Fruit fly (Drosophila melanogaster) whole organism, embryonic: ENCODE data around the gene Smox.

Experiments
- Atf6 ChIP-seq: fragments of 200-800 bp; sonication (Bioruptor generic); IDR thresholded peaks from 2 replicates; pipeline ENCODE4 v1.3.6; 2022; ENCODE audit warnings: missing biosample characterization, missing genetic modification characterization
- C15 ChIP-seq: fragments of 200-800 bp; sonication (Bioruptor generic); IDR thresholded peaks from 3 replicates; pipeline ENCODE4 v1.3.6; 2022; ENCODE audit warnings: missing biosample characterization, missing genetic modification characterization
- CG10209 ChIP-seq: fragments of 200-800 bp; sonication (Bioruptor generic); optimal IDR thresholded peaks from 3 replicates; lab custom pipeline; 2017; ENCODE audit warnings: missing biosample characterization, mild to moderate bottlenecking, missing genetic modification characterization, missing genetic modification reagents
- CG10321 ChIP-seq: fragments of 200-800 bp; sonication (Bioruptor generic); IDR thresholded peaks from 2 replicates; pipeline ENCODE4 v1.3.6; 2022; ENCODE audit warnings: missing biosample characterization, missing genetic modification characterization
- CG10543 ChIP-seq: fragments of 200-800 bp; sonication (Bioruptor generic); optimal IDR thresholded peaks from 3 replicates; lab custom pipeline; 2017; ENCODE audit warnings: missing biosample characterization, mild to moderate bottlenecking, missing genetic modification characterization, moderate library complexity
- CG12391 ChIP-seq: fragments of 200-800 bp; sonication (Bioruptor generic); optimal IDR thresholded peaks from 3 replicates; lab custom pipeline; 2018; ENCODE audit warnings: missing biosample characterization, mild to moderate bottlenecking, missing genetic modification characterization, moderate library complexity
- CG12942 ChIP-seq: fragments of 200-800 bp; sonication (Bioruptor generic); optimal IDR thresholded peaks from 3 replicates; lab custom pipeline; 2016; ENCODE audit warnings: missing biosample characterization, missing genetic modification characterization
- CG14014 ChIP-seq: fragments of 200-800 bp; sonication (Bioruptor generic); IDR thresholded peaks from 2 replicates; pipeline ENCODE4 v1.3.6; 2022; ENCODE audit warnings: missing biosample characterization, missing genetic modification characterization
- CG14441 ChIP-seq: fragments of 200-800 bp; sonication (Bioruptor generic); IDR thresholded peaks from 2 replicates; pipeline ENCODE4 v1.3.6; 2022; ENCODE audit warnings: missing biosample characterization, missing genetic modification characterization
- CG14860 ChIP-seq: fragments of 200-800 bp; sonication (Bioruptor generic); IDR thresholded peaks from 3 replicates; pipeline ENCODE4 v1.3.6; 2022; ENCODE audit warnings: missing biosample characterization, missing genetic modification characterization; ENCODE audit not compliant: partially characterized antibody
- CG15269 ChIP-seq: fragments of 200-800 bp; sonication (Bioruptor generic); optimal IDR thresholded peaks from 2 replicates; lab custom pipeline; 2018; ENCODE audit warnings: missing biosample characterization, mild to moderate bottlenecking, missing genetic modification characterization, moderate library complexity
- CG16779 ChIP-seq: fragments of 200-800 bp; sonication (Bioruptor generic); IDR thresholded peaks from 2 replicates; pipeline ENCODE4 v1.3.6; 2022; ENCODE audit warnings: missing biosample characterization, missing genetic modification characterization
- CG2129 ChIP-seq: fragments of 200-800 bp; sonication (Bioruptor generic); IDR thresholded peaks from 2 replicates; pipeline ENCODE4 v1.3.6; 2022; ENCODE audit warnings: missing biosample characterization, missing genetic modification characterization; ENCODE audit not compliant: partially characterized antibody
- CG2202 ChIP-seq: fragments of 200-800 bp; sonication (Bioruptor generic); optimal IDR thresholded peaks from 2 replicates; lab custom pipeline; 2018; ENCODE audit warnings: missing biosample characterization, mild to moderate bottlenecking, missing genetic modification characterization
- CG30403 ChIP-seq: fragments of 200-800 bp; sonication (Bioruptor generic); optimal IDR thresholded peaks from 3 replicates; lab custom pipeline; 2016; ENCODE audit warnings: missing biosample characterization, missing genetic modification characterization
- CG32767 ChIP-seq: fragments of 200-800 bp; sonication (Bioruptor generic); IDR thresholded peaks from 2 replicates; pipeline ENCODE4 v1.3.6; 2022; ENCODE audit warnings: missing biosample characterization, missing genetic modification characterization
- CG6683 ChIP-seq: fragments of 200-800 bp; sonication (Bioruptor generic); optimal IDR thresholded peaks from 2 replicates; lab custom pipeline; 2017; ENCODE audit warnings: missing biosample characterization, mild to moderate bottlenecking, missing genetic modification characterization, missing genetic modification reagents
- CG8290 ChIP-seq, 3 experiments: fragments of 200-800 bp; sonication (Bioruptor generic); optimal IDR thresholded peaks; 2 replicates each; lab custom pipeline; 2016 to 2019; ENCODE audit warnings: missing biosample characterization in 3 of 3, missing genetic modification characterization in 3 of 3, mild to moderate bottlenecking in 2 of 3, moderate library complexity in 1 of 3
- CTCF ChIP-seq: fragments of 200-800 bp; sonication (Bioruptor generic); optimal IDR thresholded peaks from 2 replicates; lab custom pipeline; 2017; ENCODE audit warnings: missing biosample characterization, mild to moderate bottlenecking, missing genetic modification characterization, moderate library complexity
- Camta ChIP-seq: fragments of 200-800 bp; sonication (Bioruptor generic); optimal IDR thresholded peaks from 2 replicates; lab custom pipeline; 2016; ENCODE audit warnings: missing biosample characterization, missing genetic modification characterization
- D19A ChIP-seq: fragments of 200-800 bp; optimal IDR thresholded peaks from 3 replicates; lab custom pipeline; 2019; ENCODE audit warnings: missing biosample characterization, mild to moderate bottlenecking, missing genetic modification characterization, moderate library complexity
- Dbx ChIP-seq: fragments of 200-800 bp; sonication (Bioruptor generic); IDR thresholded peaks from 3 replicates; pipeline ENCODE4 v1.3.6; 2022; ENCODE audit warnings: missing biosample characterization, missing genetic modification characterization
- Dp ChIP-seq: fragments of 200-800 bp; sonication (Bioruptor generic); optimal IDR thresholded peaks from 2 replicates; lab custom pipeline; 2018; ENCODE audit warnings: missing biosample characterization, mild to moderate bottlenecking, missing genetic modification characterization, moderate library complexity
- HLH4C ChIP-seq: fragments of 200-800 bp; sonication (Bioruptor generic); IDR thresholded peaks from 3 replicates; pipeline ENCODE4 v1.3.6; 2022; ENCODE audit warnings: missing biosample characterization, missing genetic modification characterization; ENCODE audit not compliant: partially characterized antibody
- Hmx ChIP-seq: fragments of 200-800 bp; sonication (Bioruptor generic); optimal IDR thresholded peaks from 2 replicates; lab custom pipeline; 2016; ENCODE audit warnings: missing biosample characterization, missing genetic modification characterization
- Meics ChIP-seq: fragments of 200-800 bp; sonication (Bioruptor generic); optimal IDR thresholded peaks from 2 replicates; lab custom pipeline; 2017; ENCODE audit warnings: missing biosample characterization, mild to moderate bottlenecking, missing genetic modification characterization
- NFAT ChIP-seq: fragments of 200-800 bp; sonication (Bioruptor generic); IDR thresholded peaks from 2 replicates; pipeline ENCODE4 v1.3.6; 2022; ENCODE audit warnings: missing biosample characterization, missing genetic modification characterization
- Nf-YA ChIP-seq: fragments of 200-800 bp; sonication (Bioruptor generic); IDR thresholded peaks from 2 replicates; pipeline ENCODE4 v1.3.6; 2022; ENCODE audit warnings: missing biosample characterization, missing genetic modification characterization
- NfI ChIP-seq: fragments of 200-800 bp; sonication (Bioruptor generic); optimal IDR thresholded peaks from 3 replicates; lab custom pipeline; 2018; ENCODE audit warnings: missing biosample characterization, mild to moderate bottlenecking, missing genetic modification characterization, moderate library complexity
- Trl ChIP-seq, 3 experiments: fragments of >200 bp in 2 of 3; fragments of 200-800 bp in 1 of 3; sonication (Bioruptor generic) in 1 of 3; optimal IDR thresholded peaks; 2 replicates in 1 of 3; 3 replicates in 2 of 3; lab custom pipeline; 2016 to 2017; ENCODE audit warnings: missing biosample characterization in 1 of 3, missing genetic modification characterization in 1 of 3
- Xbp1 ChIP-seq: fragments of 200-800 bp; sonication (Bioruptor generic); optimal IDR thresholded peaks from 3 replicates; lab custom pipeline; 2016; ENCODE audit warnings: missing biosample characterization, mild to moderate bottlenecking, missing genetic modification characterization
- Xrp1 ChIP-seq: fragments of 200-800 bp; sonication (Bioruptor generic); IDR thresholded peaks from 2 replicates; pipeline ENCODE4 v1.3.6; 2022; ENCODE audit warnings: missing biosample characterization, missing genetic modification characterization
- ash1 ChIP-seq: fragments of 200-800 bp; sonication (Bioruptor generic); optimal IDR thresholded peaks from 2 replicates; lab custom pipeline; 2018; ENCODE audit warnings: missing biosample characterization, mild to moderate bottlenecking, missing genetic modification characterization
- cas ChIP-seq: fragments of 200-800 bp; sonication (Bioruptor generic); IDR thresholded peaks from 2 replicates; pipeline ENCODE4 v1.3.6; 2022; ENCODE audit warnings: missing biosample characterization, missing genetic modification characterization
- cato ChIP-seq: fragments of 200-800 bp; sonication (Bioruptor generic); optimal IDR thresholded peaks from 2 replicates; lab custom pipeline; 2016; ENCODE audit warnings: missing biosample characterization, missing genetic modification characterization, borderline replicate concordance
- crc ChIP-seq: fragments of 200-800 bp; sonication (Bioruptor generic); optimal IDR thresholded peaks from 2 replicates; lab custom pipeline; 2016; ENCODE audit warnings: missing biosample characterization, missing genetic modification characterization
- croc ChIP-seq: fragments of 200-800 bp; sonication (Bioruptor generic); conservative IDR thresholded peaks from 3 replicates; pipeline ENCODE4 v1.3.6; 2022; ENCODE audit warnings: missing biosample characterization, missing genetic modification characterization
- cwo ChIP-seq: fragments of 200-800 bp; sonication (Bioruptor generic); optimal IDR thresholded peaks from 3 replicates; lab custom pipeline; 2017; ENCODE audit warnings: missing biosample characterization, missing genetic modification characterization, mild to moderate bottlenecking, moderate library complexity, missing genetic modification reagents
- disco-r ChIP-seq: fragments of 200-800 bp; sonication (Bioruptor generic); optimal IDR thresholded peaks from 2 replicates; lab custom pipeline; 2016; ENCODE audit warnings: missing biosample characterization, missing genetic modification characterization
- dm ChIP-seq: fragments of 200-800 bp; sonication (Bioruptor generic); optimal IDR thresholded peaks from 3 replicates; lab custom pipeline; 2016; ENCODE audit warnings: missing biosample characterization, missing genetic modification characterization
- klu ChIP-seq: fragments of 200-800 bp; sonication (Bioruptor generic); IDR thresholded peaks from 2 replicates; pipeline ENCODE4 v1.3.6; 2022; ENCODE audit warnings: missing biosample characterization, missing genetic modification characterization
- mld ChIP-seq: fragments of 200-800 bp; sonication (Bioruptor generic); IDR thresholded peaks from 3 replicates; pipeline ENCODE4 v1.3.6; 2022; ENCODE audit warnings: missing biosample characterization, missing genetic modification characterization; ENCODE audit not compliant: partially characterized antibody
- nmo ChIP-seq: fragments of 200-800 bp; sonication (Bioruptor generic); optimal IDR thresholded peaks from 2 replicates; lab custom pipeline; 2018; ENCODE audit warnings: missing biosample characterization, mild to moderate bottlenecking, missing genetic modification characterization, moderate library complexity
- p53 ChIP-seq: fragments of 200-800 bp; sonication (Bioruptor generic); optimal IDR thresholded peaks from 2 replicates; lab custom pipeline; 2016; ENCODE audit warnings: missing biosample characterization, missing genetic modification characterization
- ranshi ChIP-seq: fragments of 200-800 bp; sonication (Bioruptor generic); IDR thresholded peaks from 2 replicates; pipeline ENCODE4 v1.3.6; 2022; ENCODE audit warnings: missing biosample characterization, missing genetic modification characterization
- sima ChIP-seq: fragments of 200-800 bp; sonication (Bioruptor generic); optimal IDR thresholded peaks from 2 replicates; lab custom pipeline; 2016; ENCODE audit warnings: missing biosample characterization, missing genetic modification characterization
- sqz ChIP-seq: fragments of 200-800 bp; sonication (Bioruptor generic); optimal IDR thresholded peaks from 3 replicates; lab custom pipeline; 2018; ENCODE audit warnings: missing biosample characterization, mild to moderate bottlenecking, missing genetic modification characterization
- unpg ChIP-seq: fragments of 200-800 bp; sonication (Bioruptor generic); optimal IDR thresholded peaks from 3 replicates; lab custom pipeline; 2018; ENCODE audit warnings: missing biosample characterization, mild to moderate bottlenecking, missing genetic modification characterization, moderate library complexity

The Smox gene

dm6 chrX:8100026-8100825 lies 41.9 kb downstream of the Smox start (continued):
- TF ChIP-seq nmo (GFP tag; lab: Kevin White, UChicago) (peak; percentile 83), disco-r (GFP tag; lab: Kevin White, UChicago) (no peak), CG30403 (GFP tag; lab: Kevin White, UChicago) (peak; percentile 81), CG16779 (no peak), CG10543 (peak; percentile 52), NFAT (GFP tag; lab: Robert Waterston, UW) (peak; percentile 64), sqz (GFP tag; lab: Kevin White, UChicago) (peak; percentile 55), Xrp1 (GFP tag; lab: Robert Waterston, UW) (peak; percentile 90), Trl (optimal IDR thresholded peaks at IDR 0.05; lab: Kevin White, UChicago) (peak; percentile 60 to 61), Trl (GFP tag; optimal IDR thresholded peaks at IDR 0.05; lab: Kevin White, UChicago) (peak; percentile 49), Nf-YA (GFP tag; lab: Robert Waterston, UW) (peak; percentile 71), NfI (GFP tag; lab: Kevin White, UChicago) (peak; percentile 77), p53 (GFP tag; lab: Kevin White, UChicago) (no peak), cwo (GFP tag; lab: Kevin White, UChicago) (peak; percentile 84), crc (GFP tag; lab: Kevin White, UChicago) (peak; percentile 33), CG12942 (peak; percentile 67), CG8290 (GFP tag; optimal IDR thresholded peaks at IDR 0.05; lab: Kevin White, UChicago) (no peak), CG8290 (tag; optimal IDR thresholded peaks at IDR 0.05; lab: Kevin White, UChicago) (peak in 1 of 2 experiments; percentile 53), D19A (tag; lab: Kevin White, UChicago) (peak; percentile 77), Xbp1 (GFP tag; lab: Kevin White, UChicago) (peak; percentile 87), mld (GFP tag; lab: Robert Waterston, UW) (no peak), CG2129 (GFP tag; lab: Robert Waterston, UW) (no peak), sima (GFP tag; lab: Kevin White, UChicago) (no peak), CG14860 (no peak), cato (GFP tag; lab: Kevin White, UChicago) (no peak), Camta (GFP tag; lab: Kevin White, UChicago) (peak; percentile 47), CG6683 (GFP tag; lab: Kevin White, UChicago) (peak; percentile 74), Meics (peak; percentile 88), CG15269 (tag; lab: Kevin White, UChicago) (peak; percentile 87), CG14441 (peak; percentile 83), CTCF (GFP tag; lab: Kevin White, UChicago) (peak; percentile 31), Dbx (GFP tag; lab: Robert Waterston, UW) (peak; percentile 91), CG10209 (GFP tag; lab: Kevin White, UChicago) (peak; percentile 74), CG32767 (GFP tag; lab: Robert Waterston, UW) (peak; percentile 56), CG10321 (GFP tag; lab: Robert Waterston, UW) (no peak), ranshi (peak; percentile 89), C15 (peak; percentile 69; the same call in 1 of the 3 replicates), CG2202 (tag; lab: Kevin White, UChicago) (peak; percentile 60), CG12391 (tag; lab: Kevin White, UChicago) (peak; percentile 86), CG14014 (GFP tag; lab: Robert Waterston, UW) (peak; percentile 90), Dp (GFP tag; lab: Kevin White, UChicago) (no peak), croc (GFP tag; lab: Robert Waterston, UW) (peak; percentile 66; the same call in 2 of the 3 replicates), cas (GFP tag; lab: Robert Waterston, UW) (0 out of 2 replicates have a peak, but pooled peaks have one; percentile 45), klu (GFP tag; lab: Robert Waterston, UW) (peak; percentile 58; the same call in 1 of the 2 replicates), Atf6 (GFP tag; lab: Robert Waterston, UW) (peak; percentile 93), dm (GFP tag; lab: Kevin White, UChicago) (peak; percentile 27), Hmx (GFP tag; lab: Kevin White, UChicago) (no peak), HLH4C (GFP tag; lab: Robert Waterston, UW) (no peak), unpg (GFP tag; lab: Kevin White, UChicago) (peak; percentile 88), ash1 (GFP tag; lab: Kevin White, UChicago) (peak; percentile 2)
